Fruit fly (Drosophila melanogaster): ENCODE measurements around the gene CG3652.

DNA sequence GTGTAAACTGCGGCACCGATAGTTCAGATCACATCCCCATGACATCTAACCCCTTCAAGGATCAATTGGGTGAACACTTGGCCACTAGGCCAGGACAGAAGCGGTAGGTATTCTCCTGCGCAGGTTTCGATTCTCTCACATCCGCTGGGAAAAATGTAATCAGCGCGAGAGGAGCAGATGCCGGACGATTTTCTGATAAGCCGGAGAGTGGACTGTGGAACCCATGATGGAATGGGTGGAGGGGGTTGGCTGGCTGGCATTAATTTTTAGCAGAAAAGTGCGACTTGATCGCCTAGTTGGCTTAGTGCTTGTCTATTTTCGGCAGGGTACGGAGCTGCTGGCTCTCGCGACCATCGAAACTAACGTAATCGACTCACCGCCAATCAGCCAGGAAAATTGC, 5.6 kb downstream of the CG3652 start, which contains the start of gene Tps1:
- TF ChIP-seq ey (GFP tag; optimal IDR thresholded peaks at IDR 0.05) (no peak), tai (GFP tag; optimal IDR thresholded peaks at IDR 0.05) (no peak)
